Worm (Caenorhabditis elegans) whole organism, L4 larva: Measurements from ENCODE around the gene F49F1.2.

Source experiments
- Y105C5A.15 ChIP-seq: fragments of 200-800 bp; sonication (Bioruptor generic); IDR thresholded peaks from 2 replicates; pipeline ENCODE4 v1.3.6; 2022; ENCODE audit warnings: missing genetic modification characterization, missing compliant biosample characterization
- ama-1 ChIP-seq: fragments of 150-350 bp; optimal IDR thresholded peaks from 2 replicates; lab custom pipeline; 2014; ENCODE audit warnings: inconsistent platforms, mixed read lengths
- daf-12 ChIP-seq: fragments of 150-350 bp; optimal IDR thresholded peaks from 2 replicates; lab custom pipeline; 2014; ENCODE audit warnings: missing biosample characterization, missing genetic modification reagents, missing genetic modification characterization
- fos-1 ChIP-seq: fragments of 150-350 bp; optimal IDR thresholded peaks from 2 replicates; lab custom pipeline; 2014; ENCODE audit warnings: missing biosample characterization, missing genetic modification characterization
- lin-13 ChIP-seq: fragments of 150-350 bp; optimal IDR thresholded peaks from 2 replicates; lab custom pipeline; 2014; ENCODE audit warnings: missing biosample characterization, missing genetic modification reagents, missing genetic modification characterization
- nhr-28 ChIP-seq: fragments of 150-350 bp; optimal IDR thresholded peaks from 2 replicates; lab custom pipeline; 2014; ENCODE audit warnings: missing biosample characterization, missing genetic modification characterization
- nhr-42 ChIP-seq: fragments of 200-800 bp; sonication (Bioruptor generic); IDR thresholded peaks from 2 replicates; pipeline ENCODE4 v1.3.6; 2022; ENCODE audit warnings: missing genetic modification characterization, missing compliant biosample characterization
- pqm-1 ChIP-seq: sonication (generic microtip); optimal IDR thresholded peaks from 2 replicates; lab custom pipeline; 2017; ENCODE audit warnings: missing biosample characterization, missing genetic modification characterization
- saeg-2 ChIP-seq: fragments of 200-800 bp; sonication (Bioruptor generic); IDR thresholded peaks from 2 replicates; pipeline ENCODE4 v1.3.6; 2022; ENCODE audit warnings: missing genetic modification reagents, missing genetic modification characterization, missing compliant biosample characterization
- unc-130 ChIP-seq: sonication (generic microtip); optimal IDR thresholded peaks from 2 replicates; lab custom pipeline; 2016; ENCODE audit warnings: missing genetic modification reagents, missing genetic modification characterization, missing compliant biosample characterization
- ztf-11 ChIP-seq: fragments of 150-350 bp; optimal IDR thresholded peaks from 2 replicates; lab custom pipeline; 2014; ENCODE audit warnings: missing biosample characterization, missing genetic modification characterization

- TF ChIP-seq saeg-2 (GFP tag; lab: Robert Waterston, UW): no peak
- no peak for TF ChIP-seq pqm-1 (tag; lab: Kevin White, UChicago)
- TF ChIP-seq unc-130 (GFP tag; lab: Kevin White, UChicago): no peak
- TF ChIP-seq nhr-42 (GFP tag; lab: Robert Waterston, UW): no peak
- TF ChIP-seq ama-1 (lab: Kevin White, UChicago): no peak
- no peak for TF ChIP-seq fos-1
- TF ChIP-seq nhr-28: no peak
- no peak for TF ChIP-seq daf-12 (tag; lab: Kevin White, UChicago)
- no peak for TF ChIP-seq ztf-11 (tag; lab: Kevin White, UChicago)
- TF ChIP-seq Y105C5A.15 (GFP tag; lab: Robert Waterston, UW): no peak
- TF ChIP-seq lin-13 (GFP tag; lab: Kevin White, UChicago): no peak
Observed at ce11 chrIV:4154641-4155040, 38.9 kb downstream of the F49F1.2 start, which contains the start of gene K08D10.14.
